Fruit fly (Drosophila melanogaster): ENCODE results near the gene Dyro.

Dyro gene

dm6 chr3L:11278448-11279320, 17.0 kb downstream of the Dyro start (continued):
- TF ChIP-seq CG3847 (GFP tag; IDR thresholded peaks at IDR 0.05) = peak; percentile 40; the same call in 1 of the 2 replicates
- peak; percentile 3 for TF ChIP-seq CG18262 (tag; optimal IDR thresholded peaks at IDR 0.05)
- TF ChIP-seq CG11247 (GFP tag; IDR thresholded peaks at IDR 0.05) = peak; percentile 56
- TF ChIP-seq otp (GFP tag; IDR thresholded peaks at IDR 0.05) = peak; percentile 81
- TF ChIP-seq CG16779 (GFP tag; IDR thresholded peaks at IDR 0.05) = no peak
- peak; percentile 3 for TF ChIP-seq CG15011 (GFP tag; optimal IDR thresholded peaks at IDR 0.05)
- TF ChIP-seq CG18619 (GFP tag; optimal IDR thresholded peaks at IDR 0.05) = peak; percentile 42
- TF ChIP-seq CG18764 (GFP tag; optimal IDR thresholded peaks at IDR 0.05) = no peak
- TF ChIP-seq CG2678 (tag; optimal IDR thresholded peaks at IDR 0.05) = peak; percentile 17
- TF ChIP-seq BEAF-32 (GFP tag; optimal IDR thresholded peaks at IDR 0.05) = no peak
- 0 out of 2 replicates have a peak, but pooled peaks have one; percentile 19 for TF ChIP-seq Awh (GFP tag; IDR thresholded peaks at IDR 0.05)
- TF ChIP-seq Atf6 (GFP tag; IDR thresholded peaks at IDR 0.05) = peak; percentile 72
- peak; percentile 45; the same call in 1 of the 3 replicates for TF ChIP-seq CG2199 (GFP tag; IDR thresholded peaks at IDR 0.05)
- no peak for TF ChIP-seq emc (GFP tag; optimal IDR thresholded peaks at IDR 0.05)
- no peak for TF ChIP-seq CG33213 (GFP tag; optimal IDR thresholded peaks at IDR 0.05)
- peak in 1 of 2 experiments; percentile 32 for TF ChIP-seq bsh (GFP tag; optimal IDR thresholded peaks at IDR 0.05)
- peak; percentile 46 for TF ChIP-seq CG4360 (GFP tag; IDR thresholded peaks at IDR 0.05)
- no peak for TF ChIP-seq jumu (GFP tag; optimal IDR thresholded peaks at IDR 0.05)
- peak; percentile 38; the same call in 1 of the 2 replicates for TF ChIP-seq seq (GFP tag; IDR thresholded peaks at IDR 0.05)
- TF ChIP-seq Xrp1 (GFP tag; IDR thresholded peaks at IDR 0.05) = peak; percentile 43
- TF ChIP-seq Adf1 (GFP tag; IDR thresholded peaks at IDR 0.05) = 0 out of 2 replicates have a peak, but pooled peaks have one; percentile 8

- peak; percentile 21 for TF ChIP-seq CG2678 (tag; optimal IDR thresholded peaks at IDR 0.05)
- no peak for TF ChIP-seq CG13287 (GFP tag; IDR thresholded peaks at IDR 0.05; ENCODE audit: partially characterized antibody)
- TF ChIP-seq twi (tag; optimal IDR thresholded peaks at IDR 0.05) = peak; percentile 39
- TF ChIP-seq scrt (GFP tag; optimal IDR thresholded peaks at IDR 0.05) = no peak
- TF ChIP-seq CG18619 (GFP tag; optimal IDR thresholded peaks at IDR 0.05) = peak; percentile 18
- peak; percentile 32 for TF ChIP-seq Xrp1 (GFP tag; IDR thresholded peaks at IDR 0.05)
- no peak for TF ChIP-seq Hsf (GFP tag; optimal IDR thresholded peaks at IDR 0.05)
- TF ChIP-seq dmrt99B (tag; optimal IDR thresholded peaks at IDR 0.05) = peak; percentile 4
- TF ChIP-seq Nf-YA (GFP tag; IDR thresholded peaks at IDR 0.05) = no peak
- TF ChIP-seq amos (GFP tag; IDR thresholded peaks at IDR 0.05; ENCODE audit: partially characterized antibody) = no peak
- no peak for TF ChIP-seq Asciz (GFP tag; optimal IDR thresholded peaks at IDR 0.05)
- no peak for TF ChIP-seq gcm2 (GFP tag; optimal IDR thresholded peaks at IDR 0.05)
- TF ChIP-seq aop (GFP tag; IDR thresholded peaks at IDR 0.05) = no peak
- TF ChIP-seq PHDP (tag; optimal IDR thresholded peaks at IDR 0.05) = peak; percentile 7
- TF ChIP-seq CG6175 (GFP tag; IDR thresholded peaks at IDR 0.05) = no peak
- TF ChIP-seq CG15696 (tag; optimal IDR thresholded peaks at IDR 0.05) = peak; percentile 36
- TF ChIP-seq CG7357 (GFP tag; IDR thresholded peaks at IDR 0.05) = no peak
- TF ChIP-seq Med (GFP tag) = peak; percentile 70
- TF ChIP-seq hkb (optimal IDR thresholded peaks at IDR 0.05) = no peak
- TF ChIP-seq hkb (GFP tag; IDR thresholded peaks at IDR 0.05) = 0 out of 2 replicates have a peak, but pooled peaks have one; percentile 13
- TF ChIP-seq CG14860 (GFP tag; IDR thresholded peaks at IDR 0.05; ENCODE audit: partially characterized antibody) = no peak
- TF ChIP-seq CG1792 (GFP tag; optimal IDR thresholded peaks at IDR 0.05) = no peak
- TF ChIP-seq Spps (tag; optimal IDR thresholded peaks at IDR 0.05) = no peak
- TF ChIP-seq dimm (GFP tag; IDR thresholded peaks at IDR 0.05) = 0 out of 2 replicates have a peak, but pooled peaks have one; percentile 14
- peak; percentile 32 for TF ChIP-seq Hmr (GFP tag; optimal IDR thresholded peaks at IDR 0.05)
- TF ChIP-seq Drgx (GFP tag; IDR thresholded peaks at IDR 0.05) = no peak
- TF ChIP-seq bab2 (GFP tag; optimal IDR thresholded peaks at IDR 0.05) = no peak
- peak; percentile 31 for TF ChIP-seq lab (GFP tag; optimal IDR thresholded peaks at IDR 0.05)
- TF ChIP-seq sqz (GFP tag; optimal IDR thresholded peaks at IDR 0.05) = peak; percentile 34
- peak; percentile 14 for TF ChIP-seq dmrt11E (tag; optimal IDR thresholded peaks at IDR 0.05)
These were observed 19.7 kb downstream of the Dyro start for dm6 chr3L:11276020-11276419.

Measured in whole organism, embryonic.